Worm (Caenorhabditis elegans) whole organism, early embryonic: Measurements from ENCODE around the gene F07G11.2.

Source experiments
- F13C5.2 ChIP-seq: sonication (generic microtip); optimal IDR thresholded peaks from 2 replicates; lab custom pipeline; 2017; ENCODE audit warnings: mild to moderate bottlenecking, missing genetic modification characterization, inconsistent platforms, missing compliant biosample characterization
- ama-1 ChIP-seq: fragments of 150-350 bp; optimal IDR thresholded peaks from 2 replicates; lab custom pipeline; 2014
- flt-1 ChIP-seq: fragments of 200-800 bp; sonication (Bioruptor generic); IDR thresholded peaks from 2 replicates; pipeline ENCODE4 v1.3.6; 2022; ENCODE audit warnings: missing genetic modification characterization, missing compliant biosample characterization
- hmbx-1 ChIP-seq: sonication (generic microtip); optimal IDR thresholded peaks from 2 replicates; lab custom pipeline; 2016; ENCODE audit warnings: mild to moderate bottlenecking, missing genetic modification characterization, missing compliant biosample characterization
- scrt-1 ChIP-seq: fragments of 200-800 bp; sonication (Bioruptor generic); IDR thresholded peaks from 2 replicates; pipeline ENCODE4 v1.3.6; 2022; ENCODE audit warnings: missing genetic modification characterization, missing compliant biosample characterization
- tbx-37 ChIP-seq: fragments of 200-800 bp; sonication (Bioruptor generic); conservative IDR thresholded peaks from 2 replicates; pipeline ENCODE4 v1.3.6; 2022; ENCODE audit warnings: missing genetic modification reagents, missing genetic modification characterization, missing compliant biosample characterization

DNA sequence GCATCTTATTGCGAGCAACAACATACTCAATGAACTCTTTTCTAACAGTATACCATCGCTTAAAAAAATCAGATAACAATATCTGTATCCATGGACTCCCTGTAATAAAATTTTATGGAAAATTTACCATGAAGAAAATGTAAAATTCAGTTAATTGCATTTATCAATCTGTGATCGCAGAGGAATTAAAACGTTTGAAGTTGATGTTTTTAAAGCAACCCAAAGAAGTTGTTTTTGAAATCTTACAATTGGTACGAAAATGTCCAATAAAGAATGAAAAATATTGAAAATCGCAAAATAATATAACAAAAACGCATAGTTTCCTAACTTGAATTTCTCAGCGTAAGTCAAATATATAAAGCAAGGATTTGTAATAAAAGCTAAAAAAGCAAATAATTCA is 7.3 kb upstream of the F07G11.2 start, which contains the start of gene srj-32:
- no peak for TF ChIP-seq F13C5.2 (tag; lab: Kevin White, UChicago)
- TF ChIP-seq flt-1 = no peak
- no peak for TF ChIP-seq scrt-1 (GFP tag; lab: Robert Waterston, UW)
- no peak for TF ChIP-seq ama-1 (lab: Kevin White, UChicago)
- no peak for TF ChIP-seq hmbx-1 (tag; lab: Kevin White, UChicago)
- no peak for TF ChIP-seq tbx-37 (GFP tag; lab: Robert Waterston, UW)
